Fruit fly (Drosophila melanogaster) whole organism, embryonic: Measurements from ENCODE around the gene SrpRbeta.

Experiments used
- BEAF-32 ChIP-seq: fragments of 200-800 bp; sonication (Bioruptor generic); optimal IDR thresholded peaks from 3 replicates; lab custom pipeline; 2017; ENCODE audit warnings: missing biosample characterization, missing genetic modification characterization, mild to moderate bottlenecking, moderate library complexity, missing genetic modification reagents
- BtbVII ChIP-seq: fragments of 200-800 bp; sonication (Bioruptor generic); optimal IDR thresholded peaks from 3 replicates; lab custom pipeline; 2017; ENCODE audit warnings: missing biosample characterization, mild to moderate bottlenecking, missing genetic modification characterization
- Bteb2 ChIP-seq: fragments of 200-800 bp; sonication (Bioruptor generic); optimal IDR thresholded peaks from 2 replicates; lab custom pipeline; 2016; ENCODE audit warnings: missing biosample characterization, missing genetic modification characterization
- CG10431 ChIP-seq: fragments of 200-800 bp; sonication (Bioruptor generic); optimal IDR thresholded peaks from 3 replicates; lab custom pipeline; 2018; ENCODE audit warnings: missing biosample characterization, mild to moderate bottlenecking, missing genetic modification characterization
- CG11456 ChIP-seq: fragments of 200-800 bp; sonication (Bioruptor generic); IDR thresholded peaks from 3 replicates; pipeline ENCODE4 v1.3.6; 2022; ENCODE audit warnings: missing biosample characterization, missing genetic modification characterization
- CG11695 ChIP-seq: fragments of 200-800 bp; sonication (Bioruptor generic); IDR thresholded peaks from 3 replicates; pipeline ENCODE4 v1.3.6; 2022; ENCODE audit warnings: missing biosample characterization, missing genetic modification characterization
- CG11696 ChIP-seq: fragments of 200-800 bp; sonication (Bioruptor generic); IDR thresholded peaks from 2 replicates; pipeline ENCODE4 v1.3.6; 2022; ENCODE audit warnings: missing biosample characterization, missing genetic modification characterization
- CG11723 ChIP-seq: fragments of 200-800 bp; sonication (Bioruptor generic); optimal IDR thresholded peaks from 2 replicates; lab custom pipeline; 2017; ENCODE audit warnings: missing biosample characterization, mild to moderate bottlenecking, missing genetic modification characterization
- CG12219 ChIP-seq: fragments of 200-800 bp; sonication (Bioruptor generic); optimal IDR thresholded peaks from 3 replicates; lab custom pipeline; 2018; ENCODE audit warnings: missing biosample characterization, mild to moderate bottlenecking, missing genetic modification characterization
- CG12942 ChIP-seq: fragments of 200-800 bp; sonication (Bioruptor generic); optimal IDR thresholded peaks from 3 replicates; lab custom pipeline; 2016; ENCODE audit warnings: missing biosample characterization, missing genetic modification characterization
- CG13624 ChIP-seq: fragments of 200-800 bp; sonication (Bioruptor generic); optimal IDR thresholded peaks from 2 replicates; lab custom pipeline; 2016; ENCODE audit warnings: missing biosample characterization, missing genetic modification characterization
- CG14050 ChIP-seq: fragments of 200-800 bp; sonication (Bioruptor generic); IDR thresholded peaks from 3 replicates; pipeline ENCODE4 v1.3.6; 2022; ENCODE audit warnings: missing biosample characterization, missing genetic modification characterization
- CG14965 ChIP-seq: fragments of 200-800 bp; sonication (Bioruptor generic); optimal IDR thresholded peaks from 2 replicates; lab custom pipeline; 2016; ENCODE audit warnings: missing biosample characterization, missing genetic modification characterization, borderline replicate concordance
- CG15601 ChIP-seq: fragments of 200-800 bp; sonication (Bioruptor generic); optimal IDR thresholded peaks from 3 replicates; lab custom pipeline; 2019; ENCODE audit warnings: missing biosample characterization, mild to moderate bottlenecking, missing genetic modification characterization, moderate library complexity
- CG17328 ChIP-seq: fragments of 200-800 bp; sonication (Bioruptor generic); IDR thresholded peaks from 2 replicates; pipeline ENCODE4 v1.3.6; 2022; ENCODE audit warnings: missing biosample characterization, missing genetic modification characterization
- CG17568 ChIP-seq: fragments of 200-800 bp; sonication (Bioruptor generic); optimal IDR thresholded peaks from 2 replicates; lab custom pipeline; 2018; ENCODE audit warnings: missing biosample characterization, mild to moderate bottlenecking, missing genetic modification characterization, moderate library complexity
- CG2199 ChIP-seq: fragments of 200-800 bp; sonication (Bioruptor generic); IDR thresholded peaks from 3 replicates; pipeline ENCODE4 v1.3.6; 2022; ENCODE audit warnings: missing biosample characterization, missing genetic modification characterization
- CG3281 ChIP-seq: fragments of 200-800 bp; sonication (Bioruptor generic); optimal IDR thresholded peaks from 3 replicates; lab custom pipeline; 2017; ENCODE audit warnings: missing biosample characterization, mild to moderate bottlenecking, missing genetic modification characterization
- CG34422 ChIP-seq: fragments of 200-800 bp; sonication (Bioruptor generic); IDR thresholded peaks from 3 replicates; pipeline ENCODE4 v1.3.6; 2022; ENCODE audit warnings: missing biosample characterization, missing genetic modification characterization
- CG43689 ChIP-seq: fragments of 200-800 bp; sonication (Bioruptor generic); IDR thresholded peaks from 2 replicates; pipeline ENCODE4 v1.3.6; 2022; ENCODE audit warnings: missing biosample characterization, missing genetic modification characterization
- CG4854 ChIP-seq: fragments of 200-800 bp; sonication (Bioruptor generic); optimal IDR thresholded peaks from 2 replicates; lab custom pipeline; 2016; ENCODE audit warnings: missing biosample characterization, missing genetic modification characterization, inconsistent platforms
- CG7745 ChIP-seq: fragments of 200-800 bp; sonication (Bioruptor generic); optimal IDR thresholded peaks from 2 replicates; lab custom pipeline; 2018; ENCODE audit warnings: missing biosample characterization, mild to moderate bottlenecking, missing genetic modification characterization, moderate library complexity
- CG7963 ChIP-seq: fragments of 200-800 bp; sonication (Bioruptor generic); IDR thresholded peaks from 3 replicates; pipeline ENCODE4 v1.3.6; 2022; ENCODE audit warnings: missing biosample characterization, missing genetic modification characterization; ENCODE audit not compliant: partially characterized antibody
- CG7987 ChIP-seq: fragments of 200-800 bp; sonication (Bioruptor generic); optimal IDR thresholded peaks from 2 replicates; lab custom pipeline; 2018; ENCODE audit warnings: missing biosample characterization, mild to moderate bottlenecking, missing genetic modification characterization, moderate library complexity
- CG8478 ChIP-seq: fragments of >200 bp; optimal IDR thresholded peaks from 2 replicates; lab custom pipeline; 2018
- CG8765 ChIP-seq: fragments of 200-800 bp; sonication (Bioruptor generic); IDR thresholded peaks from 2 replicates; pipeline ENCODE4 v1.3.6; 2022; ENCODE audit warnings: missing biosample characterization, missing genetic modification characterization
- CG8924 ChIP-seq: fragments of 200-800 bp; optimal IDR thresholded peaks from 3 replicates; lab custom pipeline; 2019; ENCODE audit warnings: missing biosample characterization, mild to moderate bottlenecking, missing genetic modification characterization, moderate library complexity
- Camta ChIP-seq: fragments of 200-800 bp; sonication (Bioruptor generic); optimal IDR thresholded peaks from 2 replicates; lab custom pipeline; 2016; ENCODE audit warnings: missing biosample characterization, missing genetic modification characterization
- Fer2 ChIP-seq: fragments of 200-800 bp; sonication (Bioruptor generic); optimal IDR thresholded peaks from 2 replicates; lab custom pipeline; 2018; ENCODE audit warnings: missing biosample characterization, mild to moderate bottlenecking, missing genetic modification characterization, moderate library complexity
- GATAe ChIP-seq: fragments of 200-800 bp; sonication (Bioruptor generic); conservative IDR thresholded peaks from 2 replicates; pipeline ENCODE4 v1.3.6; 2022; ENCODE audit warnings: missing biosample characterization, missing genetic modification characterization
- Gug ChIP-seq: fragments of 200-800 bp; sonication (Bioruptor generic); IDR thresholded peaks from 4 replicates; pipeline ENCODE4 v1.3.6; 2022; ENCODE audit warnings: missing biosample characterization, missing genetic modification characterization
- HHEX ChIP-seq: fragments of 200-800 bp; sonication (Bioruptor generic); optimal IDR thresholded peaks from 3 replicates; lab custom pipeline; 2017; ENCODE audit warnings: missing biosample characterization, mild to moderate bottlenecking, missing genetic modification characterization, missing genetic modification reagents
- HmgZ ChIP-seq: fragments of 200-800 bp; sonication (Bioruptor generic); optimal IDR thresholded peaks from 2 replicates; lab custom pipeline; 2018; ENCODE audit warnings: missing biosample characterization, mild to moderate bottlenecking, missing genetic modification characterization
- MTF-1 ChIP-seq: fragments of 200-800 bp; sonication (Bioruptor generic); optimal IDR thresholded peaks from 2 replicates; lab custom pipeline; 2018; ENCODE audit warnings: missing biosample characterization, mild to moderate bottlenecking, missing genetic modification characterization, borderline replicate concordance
- Oli ChIP-seq: fragments of 200-800 bp; sonication (Bioruptor generic); optimal IDR thresholded peaks from 2 replicates; lab custom pipeline; 2018; ENCODE audit warnings: missing biosample characterization, mild to moderate bottlenecking, missing genetic modification characterization, moderate library complexity
- Pdp1 ChIP-seq, 2 experiments: fragments of 200-800 bp; sonication (Bioruptor generic); optimal IDR thresholded peaks; 3 replicates each; lab custom pipeline; 2016; ENCODE audit warnings: missing biosample characterization in 2 of 2, missing genetic modification characterization in 2 of 2, mild to moderate bottlenecking in 1 of 2, moderate library complexity in 1 of 2
- Sry-δ ChIP-seq: fragments of 200-800 bp; sonication (Bioruptor generic); optimal IDR thresholded peaks from 2 replicates; lab custom pipeline; 2016; ENCODE audit warnings: missing biosample characterization, missing genetic modification characterization
- YL-1 ChIP-seq: fragments of 200-800 bp; sonication (Bioruptor generic); optimal IDR thresholded peaks from 3 replicates; lab custom pipeline; 2017; ENCODE audit warnings: missing biosample characterization, mild to moderate bottlenecking, missing genetic modification characterization
- bowl ChIP-seq: fragments of 200-800 bp; sonication (Bioruptor generic); IDR thresholded peaks from 2 replicates; pipeline ENCODE4 v1.3.6; 2022; ENCODE audit warnings: missing biosample characterization, missing genetic modification characterization
- cad ChIP-seq: fragments of >200 bp; optimal IDR thresholded peaks from 2 replicates; lab custom pipeline; 2017; ENCODE audit warnings: missing biosample characterization, missing genetic modification characterization
- ci ChIP-seq: fragments of 200-800 bp; sonication (Bioruptor generic); IDR thresholded peaks from 3 replicates; pipeline ENCODE4 v1.3.6; 2022; ENCODE audit warnings: missing biosample characterization, missing genetic modification characterization
- crol ChIP-seq: fragments of 200-800 bp; sonication (Bioruptor generic); IDR thresholded peaks from 2 replicates; pipeline ENCODE4 v1.3.6; 2022; ENCODE audit warnings: missing biosample characterization, missing genetic modification characterization
- da ChIP-seq: fragments of 200-800 bp; sonication (Bioruptor generic); optimal IDR thresholded peaks from 2 replicates; lab custom pipeline; 2016; ENCODE audit warnings: missing biosample characterization, missing genetic modification characterization
- gcm ChIP-seq: fragments of 200-800 bp; sonication (Bioruptor generic); optimal IDR thresholded peaks from 2 replicates; lab custom pipeline; 2019; ENCODE audit warnings: missing biosample characterization, mild to moderate bottlenecking, missing genetic modification characterization, moderate library complexity
- h ChIP-seq: fragments of >200 bp; optimal IDR thresholded peaks from 2 replicates; lab custom pipeline; 2017
- hkb ChIP-seq, 2 experiments: fragments of 200-800 bp in 1 of 2; fragments of >200 bp in 1 of 2; sonication (Bioruptor generic) in 1 of 2; IDR thresholded peaks in 1 of 2; optimal IDR thresholded peaks in 1 of 2; 2 replicates each; pipeline versions ENCODE4 v1.3.6 to Lab custom; 2017 to 2022; ENCODE audit warnings: missing biosample characterization in 1 of 2, missing genetic modification characterization in 1 of 2
- ind ChIP-seq: fragments of 200-800 bp; sonication (Bioruptor generic); optimal IDR thresholded peaks from 3 replicates; lab custom pipeline; 2016; ENCODE audit warnings: missing biosample characterization, missing genetic modification characterization
- maf-S ChIP-seq: fragments of 200-800 bp; sonication (Bioruptor generic); optimal IDR thresholded peaks from 2 replicates; lab custom pipeline; 2016; ENCODE audit warnings: missing biosample characterization, missing genetic modification characterization
- mam ChIP-seq: fragments of 200-800 bp; sonication (Bioruptor generic); optimal IDR thresholded peaks from 3 replicates; lab custom pipeline; 2016; ENCODE audit warnings: missing biosample characterization, missing genetic modification characterization
- pzg ChIP-seq: fragments of 200-800 bp; sonication (Bioruptor generic); optimal IDR thresholded peaks from 3 replicates; lab custom pipeline; 2018; ENCODE audit warnings: missing biosample characterization, mild to moderate bottlenecking, missing genetic modification characterization, moderate library complexity
- trh ChIP-seq: fragments of 200-800 bp; sonication (Bioruptor generic); optimal IDR thresholded peaks from 2 replicates; lab custom pipeline; 2016; ENCODE audit warnings: missing biosample characterization, missing genetic modification characterization
- zfh1 ChIP-seq: fragments of 200-800 bp; sonication (Bioruptor generic); IDR thresholded peaks from 3 replicates; pipeline ENCODE4 v1.3.6; 2022; ENCODE audit warnings: missing biosample characterization, missing genetic modification characterization

The SrpRbeta gene

dm6 chr3L:8751262-8751661 is 31.2 kb upstream of the SrpRbeta start:
- no peak for TF ChIP-seq CG7987 (GFP tag; lab: Kevin White, UChicago)
- TF ChIP-seq bowl (GFP tag; lab: Robert Waterston, UW): no peak
- peak; percentile 17 to 33 for TF ChIP-seq Pdp1 (GFP tag; optimal IDR thresholded peaks at IDR 0.05; lab: Kevin White, UChicago)
- peak; percentile 55 for TF ChIP-seq CG8924
- TF ChIP-seq cad: no peak
- TF ChIP-seq CG11723 (GFP tag; lab: Kevin White, UChicago): peak; percentile 7
- TF ChIP-seq CG12942: no peak
- no peak for TF ChIP-seq YL-1 (GFP tag; lab: Kevin White, UChicago)
- peak; percentile 67; the same call in 2 of the 3 replicates for TF ChIP-seq zfh1 (GFP tag; lab: Robert Waterston, UW)
- peak; percentile 69 for TF ChIP-seq Oli
- TF ChIP-seq CG12219 (GFP tag; lab: Kevin White, UChicago): no peak
- TF ChIP-seq BEAF-32: no peak
- no peak for TF ChIP-seq Fer2 (tag; lab: Kevin White, UChicago)
- no peak for TF ChIP-seq BtbVII (GFP tag; lab: Kevin White, UChicago)
- peak; percentile 72 for TF ChIP-seq CG17328
- peak; percentile 83 for TF ChIP-seq ci (GFP tag; lab: Robert Waterston, UW)
- TF ChIP-seq Bteb2 (GFP tag; lab: Kevin White, UChicago): no peak
- TF ChIP-seq hkb (optimal IDR thresholded peaks at IDR 0.05; lab: Kevin White, UChicago): no peak
- TF ChIP-seq hkb (GFP tag; IDR thresholded peaks at IDR 0.05; lab: Robert Waterston, UW): peak; percentile 69
- TF ChIP-seq CG13624 (GFP tag; lab: Kevin White, UChicago): peak; percentile 8
- no peak for TF ChIP-seq CG17568 (GFP tag; lab: Kevin White, UChicago)
- no peak for TF ChIP-seq CG8765 (GFP tag; lab: Robert Waterston, UW)
- no peak for TF ChIP-seq CG14965 (GFP tag; lab: Kevin White, UChicago)
- peak; percentile 12 for TF ChIP-seq Camta
- peak; percentile 28 for TF ChIP-seq CG15601
- TF ChIP-seq CG7963 (GFP tag; lab: Robert Waterston, UW): no peak
- no peak for TF ChIP-seq CG11456
- TF ChIP-seq da (GFP tag; lab: Kevin White, UChicago): no peak
- no peak for TF ChIP-seq maf-S (GFP tag; lab: Kevin White, UChicago)
- no peak for TF ChIP-seq CG43689 (GFP tag; lab: Robert Waterston, UW)
- peak; percentile 4 for TF ChIP-seq Sry-δ (GFP tag; lab: Kevin White, UChicago)
- no peak for TF ChIP-seq MTF-1
- TF ChIP-seq gcm (GFP tag; lab: Kevin White, UChicago): peak; percentile 48
- TF ChIP-seq CG11696 (GFP tag; lab: Robert Waterston, UW): no peak
- TF ChIP-seq CG3281: no peak
- no peak for TF ChIP-seq CG2199 (GFP tag; lab: Robert Waterston, UW)
- TF ChIP-seq h (lab: Kevin White, UChicago): no peak
- TF ChIP-seq Gug (GFP tag; lab: Robert Waterston, UW): 0 out of 4 replicates have a peak, but pooled peaks have one; percentile 48
- no peak for TF ChIP-seq HmgZ (tag; lab: Kevin White, UChicago)
- peak; percentile 50; the same call in 1 of the 3 replicates for TF ChIP-seq CG11695 (GFP tag; lab: Robert Waterston, UW)
- peak; percentile 44 for TF ChIP-seq HHEX (GFP tag; lab: Kevin White, UChicago)
- TF ChIP-seq trh (GFP tag; lab: Kevin White, UChicago): no peak
- TF ChIP-seq CG7745 (tag; lab: Kevin White, UChicago): no peak
- TF ChIP-seq mam: no peak
- no peak for TF ChIP-seq CG10431 (GFP tag; lab: Kevin White, UChicago)
- TF ChIP-seq ind: peak; percentile 44
- peak; percentile 50; the same call in 1 of the 3 replicates for TF ChIP-seq CG34422 (GFP tag; lab: Robert Waterston, UW)
- TF ChIP-seq GATAe (GFP tag; lab: Robert Waterston, UW): no peak
- no peak for TF ChIP-seq crol
- no peak for TF ChIP-seq CG4854 (GFP tag; lab: Kevin White, UChicago)
- TF ChIP-seq CG14050 (GFP tag; lab: Robert Waterston, UW): peak; percentile 32; the same call in 1 of the 3 replicates
- no peak for TF ChIP-seq pzg
- no peak for TF ChIP-seq CG8478
